Fruit fly (Drosophila melanogaster) whole organism, adult: Measurements from ENCODE around the gene CG43439.

ENCODE experiments used
- CG33017 ChIP-seq: fragments of 200-800 bp; sonication (Bioruptor generic); optimal IDR thresholded peaks from 2 replicates; lab custom pipeline; 2018; ENCODE audit warnings: missing biosample characterization, mild to moderate bottlenecking, missing genetic modification characterization, moderate library complexity
- CG5204 ChIP-seq: fragments of 200-800 bp; sonication (Bioruptor generic); optimal IDR thresholded peaks from 2 replicates; lab custom pipeline; 2016; ENCODE audit warnings: missing biosample characterization, missing genetic modification characterization
- cic ChIP-seq: fragments of 200-800 bp; sonication (Bioruptor generic); optimal IDR thresholded peaks from 2 replicates; lab custom pipeline; 2017; ENCODE audit warnings: missing biosample characterization, mild to moderate bottlenecking, missing genetic modification characterization, moderate library complexity

DNA sequence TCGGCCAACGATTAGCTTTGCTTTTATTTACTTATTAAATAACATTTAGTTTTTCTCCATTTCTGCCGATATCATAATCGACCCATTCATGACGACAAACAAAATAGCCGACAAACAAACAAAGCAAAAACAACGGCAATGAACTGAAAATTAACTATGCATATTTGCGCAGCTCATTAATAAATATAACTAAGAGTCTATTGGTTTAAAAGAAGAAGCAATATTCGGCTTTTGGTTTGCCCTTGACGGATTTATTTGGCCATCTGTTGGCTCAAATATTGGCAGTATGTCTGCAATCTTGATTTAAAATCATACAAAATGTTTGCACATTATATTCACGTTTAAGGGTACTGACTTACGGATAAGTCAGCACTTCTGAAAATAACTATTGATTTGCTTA is 15.6 kb upstream of the CG43439 start:
- TF ChIP-seq CG33017 (tag; lab: Kevin White, UChicago) (no peak), CG5204 (GFP tag; lab: Kevin White, UChicago) (no peak), cic (GFP tag; lab: Kevin White, UChicago) (no peak)
